Fruit fly (Drosophila melanogaster) whole organism, embryonic: ENCODE results near the gene Fic.

Experiments used
- Adf1 ChIP-seq: fragments of 200-800 bp; sonication (Bioruptor generic); IDR thresholded peaks from 2 replicates; pipeline ENCODE4 v1.3.6; 2022; ENCODE audit warnings: missing biosample characterization, missing genetic modification characterization
- CG10209 ChIP-seq: fragments of 200-800 bp; sonication (Bioruptor generic); optimal IDR thresholded peaks from 3 replicates; lab custom pipeline; 2017; ENCODE audit warnings: missing biosample characterization, mild to moderate bottlenecking, missing genetic modification characterization, missing genetic modification reagents
- CG10267 ChIP-seq: fragments of 200-800 bp; sonication (Bioruptor generic); optimal IDR thresholded peaks from 2 replicates; lab custom pipeline; 2018; ENCODE audit warnings: missing biosample characterization, mild to moderate bottlenecking, missing genetic modification characterization, moderate library complexity
- CG11560 ChIP-seq: fragments of 200-800 bp; sonication (Bioruptor generic); IDR thresholded peaks from 3 replicates; pipeline ENCODE4 v1.3.6; 2022; ENCODE audit warnings: missing biosample characterization, missing genetic modification characterization
- CG13123 ChIP-seq: fragments of 200-800 bp; sonication (Bioruptor generic); optimal IDR thresholded peaks from 2 replicates; lab custom pipeline; 2016; ENCODE audit warnings: missing biosample characterization, missing genetic modification characterization
- CG13624 ChIP-seq: fragments of 200-800 bp; sonication (Bioruptor generic); optimal IDR thresholded peaks from 2 replicates; lab custom pipeline; 2016; ENCODE audit warnings: missing biosample characterization, missing genetic modification characterization
- CG14050 ChIP-seq: fragments of 200-800 bp; sonication (Bioruptor generic); IDR thresholded peaks from 3 replicates; pipeline ENCODE4 v1.3.6; 2022; ENCODE audit warnings: missing biosample characterization, missing genetic modification characterization
- CG31388 ChIP-seq: fragments of 200-800 bp; sonication (Bioruptor generic); optimal IDR thresholded peaks from 2 replicates; lab custom pipeline; 2016; ENCODE audit warnings: missing biosample characterization, missing genetic modification characterization
- CG3163 ChIP-seq: fragments of 200-800 bp; sonication (Bioruptor generic); optimal IDR thresholded peaks from 3 replicates; lab custom pipeline; 2016; ENCODE audit warnings: missing biosample characterization, missing genetic modification characterization
- CG4424 ChIP-seq: fragments of 200-800 bp; sonication (Bioruptor generic); optimal IDR thresholded peaks from 3 replicates; lab custom pipeline; 2016; ENCODE audit warnings: missing biosample characterization, missing genetic modification characterization
- CG5180 ChIP-seq: fragments of 200-800 bp; sonication (Bioruptor generic); optimal IDR thresholded peaks from 3 replicates; lab custom pipeline; 2017; ENCODE audit warnings: missing biosample characterization, missing genetic modification characterization, mild to moderate bottlenecking, moderate library complexity, missing genetic modification reagents
- CG6689 ChIP-seq: fragments of 200-800 bp; sonication (Bioruptor generic); IDR thresholded peaks from 2 replicates; pipeline ENCODE4 v1.3.6; 2022; ENCODE audit warnings: missing biosample characterization, missing genetic modification characterization
- CG7987 ChIP-seq: fragments of 200-800 bp; sonication (Bioruptor generic); optimal IDR thresholded peaks from 2 replicates; lab custom pipeline; 2018; ENCODE audit warnings: missing biosample characterization, mild to moderate bottlenecking, missing genetic modification characterization, moderate library complexity
- CG8388 ChIP-seq: fragments of 200-800 bp; sonication (Bioruptor generic); optimal IDR thresholded peaks from 2 replicates; lab custom pipeline; 2019; ENCODE audit warnings: missing biosample characterization, mild to moderate bottlenecking, missing genetic modification characterization, moderate library complexity
- CG8924 ChIP-seq: fragments of 200-800 bp; optimal IDR thresholded peaks from 3 replicates; lab custom pipeline; 2019; ENCODE audit warnings: missing biosample characterization, mild to moderate bottlenecking, missing genetic modification characterization, moderate library complexity
- CG9932 ChIP-seq: fragments of 200-800 bp; sonication (Bioruptor generic); IDR thresholded peaks from 2 replicates; pipeline ENCODE4 v1.3.6; 2022; ENCODE audit warnings: missing biosample characterization, missing genetic modification characterization
- CkIIα-i1 ChIP-seq: fragments of 200-800 bp; sonication (Bioruptor generic); IDR thresholded peaks from 2 replicates; pipeline ENCODE4 v1.3.6; 2022; ENCODE audit warnings: missing biosample characterization, missing genetic modification characterization
- Dbx ChIP-seq: fragments of 200-800 bp; sonication (Bioruptor generic); IDR thresholded peaks from 3 replicates; pipeline ENCODE4 v1.3.6; 2022; ENCODE audit warnings: missing biosample characterization, missing genetic modification characterization
- Dp ChIP-seq: fragments of 200-800 bp; sonication (Bioruptor generic); optimal IDR thresholded peaks from 2 replicates; lab custom pipeline; 2018; ENCODE audit warnings: missing biosample characterization, mild to moderate bottlenecking, missing genetic modification characterization, moderate library complexity
- ERR ChIP-seq: fragments of 200-800 bp; sonication (Bioruptor generic); optimal IDR thresholded peaks from 2 replicates; lab custom pipeline; 2016; ENCODE audit warnings: missing biosample characterization, missing genetic modification characterization
- Ets65A ChIP-seq: fragments of 200-800 bp; sonication (Bioruptor generic); peaks from one replicate; lab custom pipeline; 2016; ENCODE audit warnings: missing biosample characterization, missing genetic modification characterization
- Ets97D ChIP-seq: fragments of 200-800 bp; sonication (Bioruptor generic); optimal IDR thresholded peaks from 3 replicates; lab custom pipeline; 2016; ENCODE audit warnings: missing biosample characterization, missing genetic modification characterization
- HLH54F ChIP-seq: fragments of 200-800 bp; sonication (Bioruptor generic); optimal IDR thresholded peaks from 3 replicates; lab custom pipeline; 2016; ENCODE audit warnings: missing biosample characterization, missing genetic modification characterization
- Hr39 ChIP-seq: fragments of >200 bp; optimal IDR thresholded peaks from 2 replicates; lab custom pipeline; 2017
- Jarid2 ChIP-seq: fragments of 200-800 bp; sonication (Bioruptor generic); optimal IDR thresholded peaks from 3 replicates; lab custom pipeline; 2017; ENCODE audit warnings: mild to moderate bottlenecking, missing biosample characterization, missing genetic modification reagents, missing genetic modification characterization
- Lhr ChIP-seq: fragments of 200-800 bp; sonication (Bioruptor generic); optimal IDR thresholded peaks from 3 replicates; lab custom pipeline; 2017; ENCODE audit warnings: mild to moderate bottlenecking, missing biosample characterization, missing genetic modification reagents, missing genetic modification characterization
- Lpt ChIP-seq: fragments of >200 bp; optimal IDR thresholded peaks from 2 replicates; lab custom pipeline; 2018; ENCODE audit warnings: missing biosample characterization, missing genetic modification characterization
- Oaz ChIP-seq: fragments of 200-800 bp; sonication (Bioruptor generic); IDR thresholded peaks from 2 replicates; pipeline ENCODE4 v1.3.6; 2022; ENCODE audit warnings: missing biosample characterization, missing genetic modification characterization
- PHDP ChIP-seq: fragments of 200-800 bp; sonication (Bioruptor generic); optimal IDR thresholded peaks from 3 replicates; lab custom pipeline; 2018; ENCODE audit warnings: missing biosample characterization, mild to moderate bottlenecking, missing genetic modification characterization, moderate library complexity
- Side ChIP-seq: fragments of 200-800 bp; sonication (Bioruptor generic); optimal IDR thresholded peaks from 2 replicates; lab custom pipeline; 2016; ENCODE audit warnings: missing biosample characterization, missing genetic modification characterization
- Taf1 ChIP-seq: fragments of 200-800 bp; sonication (Bioruptor generic); IDR thresholded peaks from 2 replicates; pipeline ENCODE4 v1.3.6; 2022; ENCODE audit warnings: missing biosample characterization, missing genetic modification characterization
- ap ChIP-seq: fragments of 200-800 bp; sonication (Bioruptor generic); IDR thresholded peaks from 2 replicates; pipeline ENCODE4 v1.3.6; 2022; ENCODE audit warnings: missing biosample characterization, missing genetic modification characterization
- bowl ChIP-seq: fragments of 200-800 bp; sonication (Bioruptor generic); IDR thresholded peaks from 2 replicates; pipeline ENCODE4 v1.3.6; 2022; ENCODE audit warnings: missing biosample characterization, missing genetic modification characterization
- br ChIP-seq: fragments of >200 bp; optimal IDR thresholded peaks from 2 replicates; lab custom pipeline; 2017
- cato ChIP-seq: fragments of 200-800 bp; sonication (Bioruptor generic); optimal IDR thresholded peaks from 2 replicates; lab custom pipeline; 2016; ENCODE audit warnings: missing biosample characterization, missing genetic modification characterization, borderline replicate concordance
- chn ChIP-seq: fragments of 200-800 bp; sonication (Bioruptor generic); optimal IDR thresholded peaks from 2 replicates; lab custom pipeline; 2016; ENCODE audit warnings: missing biosample characterization, missing genetic modification characterization
- disco-r ChIP-seq: fragments of 200-800 bp; sonication (Bioruptor generic); optimal IDR thresholded peaks from 2 replicates; lab custom pipeline; 2016; ENCODE audit warnings: missing biosample characterization, missing genetic modification characterization
- gfzf ChIP-seq: fragments of 200-800 bp; sonication (Bioruptor generic); optimal IDR thresholded peaks from 2 replicates; lab custom pipeline; 2016; ENCODE audit warnings: missing biosample characterization, mild to moderate bottlenecking, missing genetic modification characterization, moderate library complexity
- her ChIP-seq: fragments of 200-800 bp; sonication (Bioruptor generic); optimal IDR thresholded peaks from 2 replicates; lab custom pipeline; 2016; ENCODE audit warnings: missing biosample characterization, missing genetic modification characterization
- jing ChIP-seq: fragments of 200-800 bp; sonication (Bioruptor generic); optimal IDR thresholded peaks from 2 replicates; lab custom pipeline; 2018; ENCODE audit warnings: missing biosample characterization, mild to moderate bottlenecking, missing genetic modification characterization
- kay ChIP-seq: fragments of 200-800 bp; sonication (Bioruptor generic); optimal IDR thresholded peaks from 2 replicates; lab custom pipeline; 2016; ENCODE audit warnings: missing biosample characterization, missing genetic modification characterization
- lmd ChIP-seq: fragments of 200-800 bp; sonication (Bioruptor generic); IDR thresholded peaks from 2 replicates; pipeline ENCODE4 v1.3.6; 2022; ENCODE audit warnings: missing biosample characterization, missing genetic modification characterization
- mld ChIP-seq: fragments of 200-800 bp; sonication (Bioruptor generic); IDR thresholded peaks from 3 replicates; pipeline ENCODE4 v1.3.6; 2022; ENCODE audit warnings: missing biosample characterization, missing genetic modification characterization; ENCODE audit not compliant: partially characterized antibody
- p53 ChIP-seq: fragments of 200-800 bp; sonication (Bioruptor generic); optimal IDR thresholded peaks from 2 replicates; lab custom pipeline; 2016; ENCODE audit warnings: missing biosample characterization, missing genetic modification characterization
- pan ChIP-seq, 4 experiments: fragments of >200 bp in 3 of 4; fragments of 200-800 bp in 1 of 4; sonication (Bioruptor generic) in 1 of 4; optimal IDR thresholded peaks in 3 of 4; IDR thresholded peaks in 1 of 4; 2 replicates each; pipeline versions ENCODE4 v1.3.6 to Lab custom; 2017 to 2022; ENCODE audit warnings: missing biosample characterization in 2 of 4, missing genetic modification characterization in 2 of 4, mixed read lengths in 1 of 4
- pita ChIP-seq: fragments of 200-800 bp; sonication (Bioruptor generic); optimal IDR thresholded peaks from 2 replicates; lab custom pipeline; 2017; ENCODE audit warnings: missing biosample characterization, mild to moderate bottlenecking, missing genetic modification characterization
- sens ChIP-seq: fragments of 200-800 bp; sonication (Bioruptor generic); peaks from one replicate; lab custom pipeline; 2016; ENCODE audit warnings: missing biosample characterization, missing genetic modification characterization
- seq ChIP-seq: fragments of 200-800 bp; sonication (Bioruptor generic); IDR thresholded peaks from 2 replicates; pipeline ENCODE4 v1.3.6; 2022; ENCODE audit warnings: missing biosample characterization, missing genetic modification characterization
- shn ChIP-seq: fragments of 200-800 bp; sonication (Bioruptor generic); optimal IDR thresholded peaks from 3 replicates; lab custom pipeline; 2016; ENCODE audit warnings: missing biosample characterization, missing genetic modification characterization
- sisA ChIP-seq: fragments of 200-800 bp; sonication (Bioruptor generic); IDR thresholded peaks from 2 replicates; pipeline ENCODE4 v1.3.6; 2022; ENCODE audit warnings: missing biosample characterization, missing genetic modification characterization
- wor ChIP-seq: fragments of 200-800 bp; sonication (Bioruptor generic); IDR thresholded peaks from 2 replicates; pipeline ENCODE4 v1.3.6; 2022; ENCODE audit warnings: missing biosample characterization, missing genetic modification characterization
- zen ChIP-seq: fragments of 200-800 bp; sonication (Bioruptor generic); optimal IDR thresholded peaks from 3 replicates; lab custom pipeline; 2018; ENCODE audit warnings: missing biosample characterization, mild to moderate bottlenecking, missing genetic modification characterization, moderate library complexity
- zen2 ChIP-seq: fragments of 200-800 bp; sonication (Bioruptor generic); IDR thresholded peaks from 3 replicates; pipeline ENCODE4 v1.3.6; 2022; ENCODE audit warnings: missing biosample characterization, missing genetic modification characterization; ENCODE audit not compliant: partially characterized antibody

Fic gene

dm6 chr2L:6467509-6467908 is 43.4 kb downstream of the Fic start, which contains the start of gene HemK1 (continued):
- peak; percentile 7 for TF ChIP-seq HLH54F (GFP tag; lab: Kevin White, UChicago)
- TF ChIP-seq pita (GFP tag; lab: Kevin White, UChicago) = no peak
- no peak for TF ChIP-seq seq (GFP tag; lab: Robert Waterston, UW)
- peak; percentile 28 for TF ChIP-seq zen
- no peak for TF ChIP-seq Side
- TF ChIP-seq br (lab: Kevin White, UChicago) = no peak
- TF ChIP-seq lmd (GFP tag; lab: Robert Waterston, UW) = no peak
- no peak for TF ChIP-seq Lpt (GFP tag; lab: Kevin White, UChicago)
- TF ChIP-seq ap (GFP tag; lab: Robert Waterston, UW) = no peak
- peak; percentile 36; the same call in 1 of the 3 replicates for TF ChIP-seq Dbx (GFP tag; lab: Robert Waterston, UW)
- TF ChIP-seq CG31388 (GFP tag; lab: Kevin White, UChicago) = no peak
- TF ChIP-seq Oaz (GFP tag; lab: Robert Waterston, UW) = no peak
- no peak for TF ChIP-seq CG8388
- no peak for TF ChIP-seq Taf1 (GFP tag; lab: Robert Waterston, UW)
- no peak for TF ChIP-seq jing (GFP tag; lab: Kevin White, UChicago)
- no peak for TF ChIP-seq kay (GFP tag; lab: Kevin White, UChicago)
- no peak for TF ChIP-seq wor (GFP tag; lab: Robert Waterston, UW)
- no peak for TF ChIP-seq bowl
- TF ChIP-seq CG4424 (GFP tag; lab: Kevin White, UChicago) = no peak
- TF ChIP-seq Ets97D (GFP tag; lab: Kevin White, UChicago) = peak; percentile 64
- TF ChIP-seq CkIIα-i1 (GFP tag; lab: Robert Waterston, UW) = no peak
- no peak for TF ChIP-seq CG11560 (tag; lab: Robert Waterston, UW)
- no peak for TF ChIP-seq pan (optimal IDR thresholded peaks at IDR 0.05; lab: Kevin White, UChicago)
- TF ChIP-seq pan (GFP tag; optimal IDR thresholded peaks at IDR 0.05 in 1 of 2, IDR thresholded peaks at IDR 0.05 in 1 of 2) = no peak
- TF ChIP-seq CG5180 = no peak
- TF ChIP-seq Hr39 (lab: Kevin White, UChicago) = no peak
- TF ChIP-seq Lhr (GFP tag; lab: Kevin White, UChicago) = peak; percentile 43
- 0 out of 2 replicates have a peak, but pooled peaks have one; percentile 25 for TF ChIP-seq Adf1
- TF ChIP-seq Ets65A (GFP tag; lab: Kevin White, UChicago) = peak; percentile 83
- TF ChIP-seq zen2 (GFP tag; lab: Robert Waterston, UW) = no peak
- 0 out of 2 replicates have a peak, but pooled peaks have one; percentile 30 for TF ChIP-seq CG9932 (GFP tag; lab: Robert Waterston, UW)
- TF ChIP-seq CG8924 (tag; lab: Kevin White, UChicago) = peak; percentile 3
- no peak for TF ChIP-seq disco-r (GFP tag; lab: Kevin White, UChicago)
- TF ChIP-seq her = peak; percentile 27
- TF ChIP-seq Jarid2 = no peak
- peak; percentile 97 for TF ChIP-seq gfzf
- peak; percentile 19 for TF ChIP-seq chn
- TF ChIP-seq sisA (GFP tag; lab: Robert Waterston, UW) = no peak
- TF ChIP-seq PHDP = no peak
- TF ChIP-seq CG13123 (GFP tag; lab: Kevin White, UChicago) = no peak
- peak; percentile 9 for TF ChIP-seq CG13624 (GFP tag; lab: Kevin White, UChicago)
- peak; percentile 18 for TF ChIP-seq ERR (GFP tag; lab: Kevin White, UChicago)
- peak; percentile 4 for TF ChIP-seq p53
- no peak for TF ChIP-seq CG14050 (GFP tag; lab: Robert Waterston, UW)
- no peak for TF ChIP-seq CG10209 (GFP tag; lab: Kevin White, UChicago)
- TF ChIP-seq mld (GFP tag; lab: Robert Waterston, UW) = no peak
- TF ChIP-seq CG3163 = no peak
- TF ChIP-seq cato = no peak
- TF ChIP-seq sens (GFP tag; lab: Kevin White, UChicago) = peak; percentile 48
- TF ChIP-seq CG6689 (GFP tag; lab: Robert Waterston, UW) = no peak
- TF ChIP-seq Dp (GFP tag; lab: Kevin White, UChicago) = peak; percentile 98
- TF ChIP-seq shn (GFP tag; lab: Kevin White, UChicago) = no peak
- TF ChIP-seq CG7987 (GFP tag; lab: Kevin White, UChicago) = peak; percentile 53
- TF ChIP-seq CG10267 (tag; lab: Kevin White, UChicago) = peak; percentile 45
